Worm (Caenorhabditis elegans) whole organism, L2 larva: ENCODE results near the gene aat-4.

Source experiments
- C34F6.9 ChIP-seq: fragments of 150-350 bp; optimal IDR thresholded peaks from 2 replicates; lab custom pipeline; 2014; ENCODE audit warnings: missing biosample characterization, missing genetic modification characterization
- F13H6.1 ChIP-seq: sonication (generic microtip); optimal IDR thresholded peaks from 2 replicates; lab custom pipeline; 2016; ENCODE audit warnings: missing genetic modification characterization, missing compliant biosample characterization
- R02D3.7 ChIP-seq: fragments of 150-350 bp; optimal IDR thresholded peaks from 2 replicates; lab custom pipeline; 2014; ENCODE audit warnings: missing biosample characterization, missing genetic modification characterization
- Y55F3AM.14 ChIP-seq: fragments of 200-800 bp; sonication (Bioruptor generic); optimal IDR thresholded peaks from 2 replicates; lab custom pipeline; 2018; ENCODE audit warnings: mild to moderate bottlenecking, missing genetic modification characterization, missing compliant biosample characterization
- ZK546.5 ChIP-seq: sonication (generic microtip); optimal IDR thresholded peaks from 2 replicates; lab custom pipeline; 2017; ENCODE audit warnings: missing biosample characterization, missing genetic modification characterization
- alr-1 ChIP-seq: fragments of 150-350 bp; optimal IDR thresholded peaks from 2 replicates; lab custom pipeline; 2014; ENCODE audit warnings: missing biosample characterization, missing genetic modification characterization
- aly-2 ChIP-seq: fragments of 150-350 bp; optimal IDR thresholded peaks from 2 replicates; lab custom pipeline; 2014; ENCODE audit warnings: missing biosample characterization, missing genetic modification characterization
- ama-1 ChIP-seq: fragments of 150-350 bp; optimal IDR thresholded peaks from 2 replicates; lab custom pipeline; 2018; ENCODE audit warnings: inconsistent platforms
- blmp-1 ChIP-seq: sonication (generic microtip); optimal IDR thresholded peaks from 2 replicates; lab custom pipeline; 2017; ENCODE audit warnings: missing genetic modification characterization, mild to moderate bottlenecking, missing compliant biosample characterization, antibody characterized with exemption, moderate library complexity; ENCODE audit not compliant: insufficient read depth
- ceh-16 ChIP-seq: fragments of 150-350 bp; optimal IDR thresholded peaks from 2 replicates; lab custom pipeline; 2014; ENCODE audit warnings: missing biosample characterization, missing genetic modification characterization
- ceh-82 ChIP-seq: fragments of 150-350 bp; optimal IDR thresholded peaks from 2 replicates; lab custom pipeline; 2014; ENCODE audit warnings: missing biosample characterization, missing genetic modification characterization
- crh-2 ChIP-seq: sonication (generic microtip); optimal IDR thresholded peaks from 2 replicates; lab custom pipeline; 2017; ENCODE audit warnings: missing biosample characterization, missing genetic modification characterization
- dmd-4 ChIP-seq: sonication (generic microtip); optimal IDR thresholded peaks from 2 replicates; lab custom pipeline; 2017; ENCODE audit warnings: missing biosample characterization, missing genetic modification characterization
- egl-27 ChIP-seq: sonication (generic microtip); optimal IDR thresholded peaks from 3 replicates; lab custom pipeline; 2017; ENCODE audit warnings: missing biosample characterization, missing genetic modification reagents, missing genetic modification characterization
- elt-1 ChIP-seq: fragments of 150-350 bp; optimal IDR thresholded peaks from 2 replicates; lab custom pipeline; 2014; ENCODE audit warnings: missing biosample characterization, missing genetic modification characterization
- elt-3 ChIP-seq: sonication (generic microtip); optimal IDR thresholded peaks from 2 replicates; lab custom pipeline; 2017; ENCODE audit warnings: missing biosample characterization, missing genetic modification characterization
- fos-1 ChIP-seq: fragments of 150-350 bp; optimal IDR thresholded peaks from 2 replicates; lab custom pipeline; 2014; ENCODE audit warnings: missing biosample characterization, missing genetic modification characterization
- gmeb-1 ChIP-seq: fragments of 150-350 bp; optimal IDR thresholded peaks from 2 replicates; lab custom pipeline; 2014; ENCODE audit warnings: missing biosample characterization, missing genetic modification characterization
- lin-11 ChIP-seq: fragments of 150-350 bp; sonication (generic microtip); optimal IDR thresholded peaks from 2 replicates; lab custom pipeline; 2014; ENCODE audit warnings: missing biosample characterization, missing genetic modification characterization, inconsistent platforms, mixed read lengths
- lin-13 ChIP-seq: fragments of 150-350 bp; optimal IDR thresholded peaks from 2 replicates; lab custom pipeline; 2014; ENCODE audit warnings: missing biosample characterization, missing genetic modification reagents, missing genetic modification characterization
- lin-39 ChIP-seq: fragments of 150-350 bp; optimal IDR thresholded peaks from 2 replicates; lab custom pipeline; 2014; ENCODE audit warnings: missing biosample characterization, missing genetic modification reagents, missing genetic modification characterization
- lsy-2 ChIP-seq, 2 experiments: fragments of 150-350 bp in 1 of 2; sonication (generic microtip) in 1 of 2; optimal IDR thresholded peaks; 2 replicates each; lab custom pipeline; 2014 to 2017; ENCODE audit warnings: missing biosample characterization in 2 of 2, missing genetic modification characterization in 2 of 2
- mab-5 ChIP-seq: fragments of 150-350 bp; optimal IDR thresholded peaks from 2 replicates; lab custom pipeline; 2014; ENCODE audit warnings: missing biosample characterization, missing genetic modification characterization
- mbf-1 ChIP-seq: sonication (generic microtip); optimal IDR thresholded peaks from 2 replicates; lab custom pipeline; 2017; ENCODE audit warnings: missing biosample characterization, missing genetic modification characterization
- mdl-1 ChIP-seq, 2 experiments: fragments of 150-350 bp in 1 of 2; sonication (generic microtip) in 1 of 2; optimal IDR thresholded peaks; 2 replicates each; lab custom pipeline; 2017; ENCODE audit warnings: missing biosample characterization in 2 of 2, missing genetic modification characterization in 2 of 2
- nhr-10 ChIP-seq: sonication (generic microtip); optimal IDR thresholded peaks from 2 replicates; lab custom pipeline; 2017; ENCODE audit warnings: missing biosample characterization, missing genetic modification characterization
- nhr-11 ChIP-seq: fragments of 150-350 bp; optimal IDR thresholded peaks from 2 replicates; lab custom pipeline; 2014; ENCODE audit warnings: missing biosample characterization, missing genetic modification characterization
- nhr-12 ChIP-seq: fragments of 150-350 bp; optimal IDR thresholded peaks from 2 replicates; lab custom pipeline; 2014; ENCODE audit warnings: missing biosample characterization, missing genetic modification characterization
- nhr-129 ChIP-seq: fragments of 150-350 bp; optimal IDR thresholded peaks from 2 replicates; lab custom pipeline; 2014; ENCODE audit warnings: missing biosample characterization, missing genetic modification characterization
- nhr-21 ChIP-seq: fragments of 150-350 bp; optimal IDR thresholded peaks from 2 replicates; lab custom pipeline; 2014; ENCODE audit warnings: missing biosample characterization, missing genetic modification characterization
- nhr-23 ChIP-seq: fragments of 150-350 bp; optimal IDR thresholded peaks from 2 replicates; lab custom pipeline; 2014; ENCODE audit warnings: missing biosample characterization, missing genetic modification reagents, missing genetic modification characterization
- nhr-237 ChIP-seq: fragments of 150-350 bp; optimal IDR thresholded peaks from 2 replicates; lab custom pipeline; 2014; ENCODE audit warnings: missing biosample characterization, missing genetic modification characterization
- nhr-25 ChIP-seq: fragments of 150-350 bp; sonication (generic microtip); optimal IDR thresholded peaks from 3 replicates; lab custom pipeline; 2014; ENCODE audit warnings: missing biosample characterization, missing genetic modification characterization
- nhr-6 ChIP-seq: fragments of 150-350 bp; optimal IDR thresholded peaks from 2 replicates; lab custom pipeline; 2014; ENCODE audit warnings: missing biosample characterization, missing genetic modification characterization
- nhr-77 ChIP-seq: fragments of 150-350 bp; optimal IDR thresholded peaks from 2 replicates; lab custom pipeline; 2014; ENCODE audit warnings: missing biosample characterization, missing genetic modification characterization
- peb-1 ChIP-seq: fragments of 150-350 bp; optimal IDR thresholded peaks from 2 replicates; lab custom pipeline; 2014; ENCODE audit warnings: missing biosample characterization, missing genetic modification characterization
- sem-4 ChIP-seq: fragments of 150-350 bp; optimal IDR thresholded peaks from 2 replicates; lab custom pipeline; 2014; ENCODE audit warnings: missing biosample characterization, missing genetic modification reagents, missing genetic modification characterization
- skn-1 ChIP-seq: sonication (generic microtip); optimal IDR thresholded peaks from 2 replicates; lab custom pipeline; 2017; ENCODE audit warnings: missing biosample characterization, missing genetic modification characterization
- sma-3 ChIP-seq: sonication (generic microtip); optimal IDR thresholded peaks from 2 replicates; lab custom pipeline; 2016; ENCODE audit warnings: missing genetic modification reagents, missing genetic modification characterization, missing compliant biosample characterization
- sma-9 ChIP-seq, 2 experiments: fragments of 150-350 bp in 1 of 2; sonication (generic microtip) in 1 of 2; optimal IDR thresholded peaks; 2 replicates each; lab custom pipeline; 2014 to 2016; ENCODE audit warnings: missing genetic modification characterization in 2 of 2, mild to moderate bottlenecking in 1 of 2, missing biosample characterization in 1 of 2, missing compliant biosample characterization in 1 of 2, missing genetic modification reagents in 1 of 2, moderate library complexity in 1 of 2
- snpc-4 ChIP-seq: fragments of 150-350 bp; optimal IDR thresholded peaks from 2 replicates; lab custom pipeline; 2014; ENCODE audit warnings: missing biosample characterization, missing genetic modification characterization
- unc-39 ChIP-seq: fragments of 150-350 bp; optimal IDR thresholded peaks from 2 replicates; lab custom pipeline; 2014; ENCODE audit warnings: missing biosample characterization, missing genetic modification characterization
- unc-55 ChIP-seq: fragments of 150-350 bp; sonication (generic microtip); optimal IDR thresholded peaks from 3 replicates; lab custom pipeline; 2014; ENCODE audit warnings: missing biosample characterization, missing genetic modification reagents, missing genetic modification characterization
- unc-62 ChIP-seq: fragments of 150-350 bp; optimal IDR thresholded peaks from 2 replicates; lab custom pipeline; 2014; ENCODE audit warnings: missing biosample characterization, missing genetic modification reagents, missing genetic modification characterization
- zag-1 ChIP-seq: fragments of 150-350 bp; optimal IDR thresholded peaks from 2 replicates; lab custom pipeline; 2014; ENCODE audit warnings: missing biosample characterization, missing genetic modification characterization
- ztf-1 ChIP-seq: fragments of 200-800 bp; sonication (Bioruptor generic); conservative IDR thresholded peaks from 2 replicates; pipeline ENCODE4 v1.3.6; 2022; ENCODE audit warnings: missing genetic modification characterization, missing compliant biosample characterization
- ztf-11 ChIP-seq: sonication (generic microtip); optimal IDR thresholded peaks from 2 replicates; lab custom pipeline; 2017; ENCODE audit warnings: missing biosample characterization, missing genetic modification characterization
- ztf-4 ChIP-seq: fragments of 150-350 bp; optimal IDR thresholded peaks from 2 replicates; lab custom pipeline; 2014; ENCODE audit warnings: missing biosample characterization, missing genetic modification characterization

The aat-4 gene

DNA sequence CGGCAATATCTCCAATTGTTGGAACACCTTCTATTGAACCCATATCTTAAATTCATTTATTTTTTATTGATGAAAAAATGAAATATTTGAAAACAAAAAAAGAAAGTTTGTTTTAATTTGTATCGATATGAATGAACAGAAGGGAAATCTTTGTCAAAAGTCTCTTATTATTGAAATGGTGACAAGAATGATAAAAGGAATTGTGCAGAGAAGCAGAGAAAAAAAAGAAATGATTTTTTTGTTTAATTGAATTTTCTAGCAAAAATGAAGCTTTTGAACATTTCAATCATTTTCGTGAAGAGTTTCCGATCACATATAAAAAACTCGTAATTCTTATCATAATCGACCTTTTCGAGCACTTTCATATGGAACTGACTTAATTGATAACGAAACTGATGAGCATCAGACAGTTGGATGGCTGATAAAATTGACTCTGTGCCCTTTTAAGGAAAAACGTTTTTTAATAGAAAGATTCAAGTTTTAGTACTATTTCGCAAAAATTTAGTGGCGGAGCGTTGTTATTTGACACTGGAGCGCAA lies at the start of gene aat-4, which contains the start of gene T13A10.1:
TSS of gene aat-4 (minus strand) at position 51 of the 539 bp plus-strand sequence.
TSS of gene T13A10.1 (plus strand) at position 411 of the 539 bp plus-strand sequence.
- TF ChIP-seq ZK546.5 (no peak), sma-9 (GFP tag; optimal IDR thresholded peaks at IDR 0.05; lab: Kevin White, UChicago) (no peak), sma-9 (tag; optimal IDR thresholded peaks at IDR 0.05; lab: Kevin White, UChicago) (no peak), fos-1 (tag; lab: Kevin White, UChicago) (peak; percentile 94), sem-4 (tag; lab: Kevin White, UChicago) (no peak), ceh-82 (no peak), gmeb-1 (tag; lab: Kevin White, UChicago) (peak; percentile 24), elt-1 (tag; lab: Kevin White, UChicago) (no peak)

DNA sequence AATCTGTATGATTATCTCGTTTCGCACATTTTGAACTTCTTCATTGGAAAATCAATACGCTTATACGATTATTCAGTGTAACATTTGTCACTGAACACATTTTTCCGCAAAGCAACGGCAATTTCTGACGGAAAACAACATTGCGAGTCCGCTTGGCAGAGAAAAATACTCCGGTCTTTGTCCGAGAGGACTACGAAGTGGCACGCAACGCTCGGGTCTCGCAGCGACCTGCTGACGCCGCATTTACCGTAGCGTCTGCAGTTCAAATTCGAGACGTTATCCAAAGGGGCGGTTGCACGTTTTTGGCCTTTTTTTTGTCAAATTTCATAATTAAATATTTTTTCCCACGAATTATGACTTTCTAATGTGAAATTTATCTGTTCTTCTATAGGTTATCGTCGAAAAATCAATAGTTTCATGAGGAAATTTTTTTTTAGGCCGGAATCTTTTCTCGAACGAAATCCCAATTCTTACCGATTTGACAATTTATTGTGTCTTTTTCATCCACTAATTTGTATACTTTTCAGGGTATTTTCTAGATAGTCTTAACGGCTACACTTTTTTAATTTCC lies 48.2 kb upstream of the aat-4 start, which contains the start of gene sqd-1:
TSS of gene sqd-1 (plus strand) at position 521 of the 571 bp plus-strand sequence.
- no peak for TF ChIP-seq nhr-11
- TF ChIP-seq sma-3 (GFP tag; lab: Kevin White, UChicago), result peak; percentile 97
- TF ChIP-seq elt-3 (tag; lab: Kevin White, UChicago), result no peak
- no peak for TF ChIP-seq unc-39 (tag; lab: Kevin White, UChicago)
- peak; percentile 87 for TF ChIP-seq R02D3.7 (tag; lab: Kevin White, UChicago)
- TF ChIP-seq nhr-12, result no peak
- peak; percentile 95 for TF ChIP-seq F13H6.1 (tag; lab: Kevin White, UChicago)
- peak; percentile 96 for TF ChIP-seq lin-13
- peak; percentile 84 for TF ChIP-seq ztf-4 (tag; lab: Kevin White, UChicago)
- no peak for TF ChIP-seq mbf-1 (tag; lab: Kevin White, UChicago)
- peak; percentile 60 for TF ChIP-seq ama-1 (lab: Kevin White, UChicago)
- no peak for TF ChIP-seq lin-39 (tag; lab: Kevin White, UChicago)
- TF ChIP-seq blmp-1 (tag; lab: Kevin White, UChicago), result peak; percentile 67
- peak; percentile 95 for TF ChIP-seq gmeb-1 (tag; lab: Kevin White, UChicago)
- peak; percentile 27 to 69 for TF ChIP-seq mdl-1 (tag; optimal IDR thresholded peaks at IDR 0.05; lab: Kevin White, UChicago)
- peak; percentile 88 for TF ChIP-seq nhr-10 (tag; lab: Kevin White, UChicago)
- peak; percentile 99 for TF ChIP-seq lin-11
- peak; percentile 35 for TF ChIP-seq nhr-237
- TF ChIP-seq crh-2 (tag; lab: Kevin White, UChicago), result peak; percentile 96
- no peak for TF ChIP-seq dmd-4 (tag; lab: Kevin White, UChicago)
- no peak for TF ChIP-seq elt-1 (tag; lab: Kevin White, UChicago)
- peak; percentile 86 for TF ChIP-seq sem-4 (tag; lab: Kevin White, UChicago)
- TF ChIP-seq nhr-6, result peak; percentile 91
- peak; percentile 56 for TF ChIP-seq nhr-77
- peak; percentile 84 for TF ChIP-seq Y55F3AM.14
- no peak for TF ChIP-seq peb-1
- TF ChIP-seq ceh-82, result peak; percentile 91
- peak; percentile 39 for TF ChIP-seq unc-62 (GFP tag; lab: Kevin White, UChicago)
- TF ChIP-seq nhr-23 (tag; lab: Kevin White, UChicago), result no peak
- TF ChIP-seq ztf-11 (tag; lab: Kevin White, UChicago), result no peak
- TF ChIP-seq zag-1 (tag; lab: Kevin White, UChicago), result peak; percentile 78
- peak; percentile 88 for TF ChIP-seq mab-5 (tag; lab: Kevin White, UChicago)
- peak; percentile 98 for TF ChIP-seq sma-9 (GFP tag; optimal IDR thresholded peaks at IDR 0.05; lab: Kevin White, UChicago)
- no peak for TF ChIP-seq sma-9 (tag; optimal IDR thresholded peaks at IDR 0.05; lab: Kevin White, UChicago)
- peak; percentile 98 for TF ChIP-seq unc-55 (GFP tag; lab: Kevin White, UChicago)
- TF ChIP-seq lsy-2 (tag; optimal IDR thresholded peaks at IDR 0.05; lab: Kevin White, UChicago), result peak; percentile 98 to 99
- TF ChIP-seq alr-1, result no peak
- peak; percentile 68 for TF ChIP-seq skn-1
- TF ChIP-seq ZK546.5, result peak; percentile 100
- peak; percentile 91 for TF ChIP-seq egl-27 (tag; lab: Kevin White, UChicago)
- TF ChIP-seq aly-2, result no peak
- TF ChIP-seq fos-1 (tag; lab: Kevin White, UChicago), result peak; percentile 85
- peak; percentile 94 for TF ChIP-seq ceh-16 (tag; lab: Kevin White, UChicago)
- TF ChIP-seq ztf-1 (GFP tag; lab: Robert Waterston, UW), result no peak
- TF ChIP-seq nhr-129, result peak; percentile 89
- TF ChIP-seq C34F6.9 (tag; lab: Kevin White, UChicago), result peak; percentile 95
- TF ChIP-seq snpc-4 (tag; lab: Kevin White, UChicago), result peak; percentile 84
- peak; percentile 97 for TF ChIP-seq nhr-25 (tag; lab: Kevin White, UChicago)
- TF ChIP-seq nhr-21 (tag; lab: Kevin White, UChicago), result peak; percentile 97
